Fruit fly (Drosophila melanogaster) whole organism, larva: Measurements from ENCODE around the gene CG1542.
A peak's percentile ranks its signal among the peaks of the same experiment; 100 is the strongest.

ENCODE experiments used
- noc ChIP-seq: fragments of 200-800 bp; sonication (Bioruptor generic); optimal IDR thresholded peaks from 3 replicates; lab custom pipeline; 2019; ENCODE audit warnings: missing biosample characterization, mild to moderate bottlenecking, missing genetic modification characterization, moderate library complexity

CG1542 gene

dm6 chr3R:31221337-31222047, 8.2 kb downstream of the CG1542 start:
- TF ChIP-seq noc (tag; lab: Kevin White, UChicago): peak; percentile 25

dm6 chr3R:31222125-31222889, 9.0 kb downstream of the CG1542 start:
- TF ChIP-seq noc (tag; lab: Kevin White, UChicago): peak; percentile 49

- TF ChIP-seq noc (tag; lab: Kevin White, UChicago): no peak
These were observed 9.8 kb downstream of the CG1542 start for dm6 chr3R:31222890-31223569.

- TF ChIP-seq noc (tag; lab: Kevin White, UChicago): peak; percentile 74
These were observed 11.0 kb downstream of the CG1542 start for dm6 chr3R:31223971-31224860.

dm6 chr3R:31225043-31225681, 11.9 kb downstream of the CG1542 start:
- TF ChIP-seq noc (tag; lab: Kevin White, UChicago): no peak

- no peak for TF ChIP-seq noc (tag; lab: Kevin White, UChicago)
These were observed 17.9 kb downstream of the CG1542 start for dm6 chr3R:31231134-31231533.

dm6 chr3R:31232236-31232635, 19.0 kb downstream of the CG1542 start, which contains the start of gene CG15563:
Gene CG15563 (minus strand): TSS chr3R:31232336.
- TF ChIP-seq noc (tag; lab: Kevin White, UChicago): no peak

dm6 chr3R:31235262-31235661, 22.0 kb downstream of the CG1542 start, which contains the start of gene CG15564:
Gene CG15564 (minus strand): TSS chr3R:31235362.
- no peak for TF ChIP-seq noc (tag; lab: Kevin White, UChicago)

- no peak for TF ChIP-seq noc (tag; lab: Kevin White, UChicago)
These were observed 26.8 kb downstream of the CG1542 start for dm6 chr3R:31240023-31240422.

- no peak for TF ChIP-seq noc (tag; lab: Kevin White, UChicago)
These were observed 27.9 kb downstream of the CG1542 start for dm6 chr3R:31241109-31241508.

- no peak for TF ChIP-seq noc (tag; lab: Kevin White, UChicago)
These were observed 29.9 kb downstream of the CG1542 start for dm6 chr3R:31243079-31243668.

dm6 chr3R:31245785-31246184, 32.5 kb downstream of the CG1542 start:
- TF ChIP-seq noc (tag; lab: Kevin White, UChicago): no peak

dm6 chr3R:31247281-31247995, 34.2 kb downstream of the CG1542 start:
- TF ChIP-seq noc (tag; lab: Kevin White, UChicago): no peak

dm6 chr3R:31248245-31248644, 35.0 kb downstream of the CG1542 start:
- no peak for TF ChIP-seq noc (tag; lab: Kevin White, UChicago)
